Fruit fly (Drosophila melanogaster) whole organism, embryonic: ENCODE data around the gene mRpL4.

ENCODE experiments used
- CG33557 ChIP-seq: fragments of 200-800 bp; sonication (Bioruptor generic); optimal IDR thresholded peaks from 2 replicates; lab custom pipeline; 2019; ENCODE audit warnings: missing biosample characterization, mild to moderate bottlenecking, missing genetic modification characterization, moderate library complexity
- CG8281 ChIP-seq: fragments of 200-800 bp; sonication (Bioruptor generic); optimal IDR thresholded peaks from 2 replicates; lab custom pipeline; 2018; ENCODE audit warnings: missing biosample characterization, mild to moderate bottlenecking, missing genetic modification characterization, moderate library complexity

- TF ChIP-seq CG33557 (peak; percentile 27), CG8281 (tag; lab: Kevin White, UChicago) (no peak)
Observed at dm6 chr2L:16352585-16353580, 24.0 kb upstream of the mRpL4 start, which contains the start of the genes Hyls1, chif and CG4455.
